Worm (Caenorhabditis elegans) whole organism, L3 larva: ENCODE data around the gene R09H10.5.

ENCODE experiments used
- daf-12 ChIP-seq: fragments of 150-350 bp; optimal IDR thresholded peaks from 2 replicates; lab custom pipeline; 2014; ENCODE audit warnings: missing biosample characterization, missing genetic modification reagents, missing genetic modification characterization
- elt-1 ChIP-seq: fragments of 150-350 bp; optimal IDR thresholded peaks from 2 replicates; lab custom pipeline; 2014; ENCODE audit warnings: missing biosample characterization, missing genetic modification characterization
- elt-2 ChIP-seq: sonication (generic microtip); optimal IDR thresholded peaks from 2 replicates; lab custom pipeline; 2016; ENCODE audit warnings: missing genetic modification reagents, mild to moderate bottlenecking, missing genetic modification characterization, missing compliant biosample characterization
- fos-1 ChIP-seq: fragments of 150-350 bp; optimal IDR thresholded peaks from 2 replicates; lab custom pipeline; 2014; ENCODE audit warnings: missing biosample characterization, missing genetic modification characterization
- jun-1 ChIP-seq: fragments of 150-350 bp; optimal IDR thresholded peaks from 2 replicates; lab custom pipeline; 2014; ENCODE audit warnings: missing biosample characterization, missing genetic modification reagents, missing genetic modification characterization
- lin-15B ChIP-seq: fragments of 150-350 bp; optimal IDR thresholded peaks from 2 replicates; lab custom pipeline; 2014; ENCODE audit warnings: missing biosample characterization, missing genetic modification characterization
- lin-39 ChIP-seq: fragments of 150-350 bp; optimal IDR thresholded peaks from 2 replicates; lab custom pipeline; 2018; ENCODE audit warnings: missing biosample characterization, missing genetic modification reagents, missing genetic modification characterization
- nhr-12 ChIP-seq: fragments of 150-350 bp; optimal IDR thresholded peaks from 2 replicates; lab custom pipeline; 2014; ENCODE audit warnings: missing biosample characterization, missing genetic modification characterization
- nhr-76 ChIP-seq: fragments of 150-350 bp; sonication (generic microtip); optimal IDR thresholded peaks from 5 replicates; lab custom pipeline; 2014; ENCODE audit warnings: missing biosample characterization, missing genetic modification characterization
- pha-4 ChIP-seq: fragments of 150-350 bp; optimal IDR thresholded peaks from 2 replicates; lab custom pipeline; 2014; ENCODE audit warnings: missing biosample characterization, missing genetic modification reagents, missing genetic modification characterization
- snpc-4 ChIP-seq: fragments of 150-350 bp; optimal IDR thresholded peaks from 2 replicates; lab custom pipeline; 2014; ENCODE audit warnings: missing biosample characterization, missing genetic modification characterization
- unc-62 ChIP-seq: fragments of 150-350 bp; sonication (generic microtip); optimal IDR thresholded peaks from 4 replicates; lab custom pipeline; 2014; ENCODE audit warnings: missing biosample characterization, missing genetic modification reagents, missing genetic modification characterization
- zag-1 ChIP-seq: fragments of 150-350 bp; optimal IDR thresholded peaks from 2 replicates; lab custom pipeline; 2014; ENCODE audit warnings: missing biosample characterization, missing genetic modification characterization
- ztf-11 ChIP-seq: fragments of 150-350 bp; optimal IDR thresholded peaks from 2 replicates; lab custom pipeline; 2014; ENCODE audit warnings: missing biosample characterization, missing genetic modification characterization

- no peak for TF ChIP-seq pha-4 (tag; lab: Kevin White, UChicago)
- no peak for TF ChIP-seq nhr-76 (tag; lab: Kevin White, UChicago)
- TF ChIP-seq snpc-4 (tag; lab: Kevin White, UChicago), result no peak
- no peak for TF ChIP-seq nhr-12 (tag; lab: Kevin White, UChicago)
- no peak for TF ChIP-seq jun-1
- no peak for TF ChIP-seq unc-62
- TF ChIP-seq lin-39 (tag; lab: Kevin White, UChicago), result no peak
- TF ChIP-seq ztf-11 (tag; lab: Kevin White, UChicago), result no peak
- no peak for TF ChIP-seq fos-1 (tag; lab: Kevin White, UChicago)
- no peak for TF ChIP-seq zag-1
- no peak for TF ChIP-seq daf-12 (tag; lab: Kevin White, UChicago)
- TF ChIP-seq lin-15B, result no peak
- no peak for TF ChIP-seq elt-1 (tag; lab: Kevin White, UChicago)
- no peak for TF ChIP-seq elt-2
Measured at ce11 chrIV:10636649-10637048, 8.0 kb upstream of the R09H10.5 start, which contains the start of gene F56C4.1.
